Fruit fly (Drosophila melanogaster): ENCODE data around the gene KrT95D.

KrT95D gene

DNA sequence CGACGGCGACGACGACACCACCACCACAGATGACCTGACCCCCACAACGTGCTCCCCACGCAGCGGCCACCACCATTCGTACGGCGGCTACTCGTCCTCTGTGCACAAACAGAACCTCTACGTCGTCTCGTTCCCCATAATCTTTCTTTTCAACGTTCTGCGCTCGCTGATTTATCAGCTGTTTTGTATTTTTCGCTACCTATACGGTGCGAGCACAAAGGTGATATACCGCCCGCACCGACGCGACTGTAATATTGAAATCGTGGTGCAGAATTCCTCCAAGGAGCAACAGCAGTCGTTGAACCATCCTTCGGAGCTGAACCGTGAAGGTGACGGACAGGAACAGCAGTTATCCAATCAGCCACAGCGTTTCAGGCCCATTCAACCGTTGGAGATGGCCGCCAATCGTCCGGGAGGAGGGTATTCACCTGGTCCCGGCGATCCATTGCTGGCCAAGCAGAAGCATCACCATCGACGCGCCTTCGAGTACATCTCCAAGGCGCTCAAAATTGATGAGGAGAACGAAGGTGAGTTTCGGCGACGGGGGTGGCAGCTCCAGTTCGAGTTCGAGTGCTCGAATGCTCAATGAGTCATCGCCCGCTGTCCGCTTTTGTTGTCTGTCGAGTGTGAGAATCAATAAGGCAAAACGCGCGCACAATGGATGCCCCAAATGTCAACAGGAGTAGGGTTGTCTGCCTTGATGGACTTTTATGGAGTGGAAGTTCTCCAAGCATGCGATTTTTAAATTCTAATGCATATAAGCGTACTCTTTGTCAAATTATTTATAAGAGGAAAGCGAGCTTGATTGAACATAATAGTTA is 7.3 kb upstream of the KrT95D start, which contains the start of gene Miro:
Gene Miro, minus strand, starts transcription at position 112 of the 821 bp plus-strand sequence.
- TF ChIP-seq CG1620 (GFP tag; optimal IDR thresholded peaks at IDR 0.05) = peak; percentile 6
- TF ChIP-seq ovo (GFP tag; optimal IDR thresholded peaks at IDR 0.05) = peak; percentile 33
- no peak for TF ChIP-seq cic (GFP tag; optimal IDR thresholded peaks at IDR 0.05)
- TF ChIP-seq Crg-1 (GFP tag; optimal IDR thresholded peaks at IDR 0.05) = peak; percentile 70
- TF ChIP-seq Mnt (GFP tag; optimal IDR thresholded peaks at IDR 0.05) = peak; percentile 63
- no peak for TF ChIP-seq pad (GFP tag; optimal IDR thresholded peaks at IDR 0.05)
- no peak for TF ChIP-seq CG5204 (GFP tag; optimal IDR thresholded peaks at IDR 0.05)

DNA sequence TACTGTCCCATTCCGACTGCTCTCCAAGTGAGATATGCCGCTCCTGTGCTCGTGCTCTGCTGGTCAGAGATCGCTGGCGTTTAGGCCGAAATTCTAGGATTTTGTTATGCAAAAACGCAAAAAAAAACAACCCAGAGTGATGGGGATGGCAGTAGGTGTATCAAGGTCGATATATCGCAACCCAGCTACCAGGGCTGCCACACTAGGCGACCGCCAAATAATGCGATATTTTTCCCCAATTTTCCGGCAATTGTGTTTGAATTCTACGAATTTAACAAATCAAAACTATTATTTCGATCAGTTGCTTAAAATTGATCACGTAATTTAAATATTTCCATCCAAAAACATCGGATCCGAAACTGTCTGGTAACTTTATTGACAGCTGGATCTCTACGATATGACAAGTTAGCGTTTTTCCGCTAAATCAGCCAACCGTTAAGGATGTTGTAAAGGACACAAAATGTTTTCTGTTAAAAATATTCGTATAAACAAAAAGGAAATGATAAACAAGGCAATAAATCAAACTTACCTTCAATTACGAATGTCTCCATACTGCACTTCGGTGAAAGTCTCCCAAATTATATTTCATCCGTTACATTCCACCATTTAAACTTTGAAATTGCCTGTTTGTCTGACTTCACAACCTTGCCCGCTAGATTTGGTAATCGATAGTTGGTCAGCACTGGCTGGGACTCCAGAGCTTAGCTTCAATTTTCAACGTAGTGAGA is 6.1 kb upstream of the KrT95D start, which contains the start of gene spas:
Gene spas, plus strand, starts transcription at position 678 of the 728 bp plus-strand sequence.
- TF ChIP-seq kay (GFP tag; ENCODE audit: borderline replicate concordance) (no peak), bab1 (GFP tag; optimal IDR thresholded peaks at IDR 0.05) (peak; percentile 76), CG33017 (tag; optimal IDR thresholded peaks at IDR 0.05) (peak; percentile 58), toe (GFP tag; optimal IDR thresholded peaks at IDR 0.05) (no peak), Clk (GFP tag; optimal IDR thresholded peaks at IDR 0.05) (peak; percentile 50), CG7101 (tag; optimal IDR thresholded peaks at IDR 0.05) (peak; percentile 60), CG12768 (GFP tag; optimal IDR thresholded peaks at IDR 0.05) (peak; percentile 64), Hr96 (GFP tag; optimal IDR thresholded peaks at IDR 0.05) (peak; percentile 90), pad (GFP tag; optimal IDR thresholded peaks at IDR 0.05) (peak; percentile 47), CG1620 (GFP tag; optimal IDR thresholded peaks at IDR 0.05) (peak; percentile 64), cnc (optimal IDR thresholded peaks at IDR 0.05) (no peak), CG5204 (GFP tag; optimal IDR thresholded peaks at IDR 0.05) (no peak), CG7045 (GFP tag; optimal IDR thresholded peaks at IDR 0.05) (peak; percentile 73), Mnt (GFP tag; optimal IDR thresholded peaks at IDR 0.05) (peak; percentile 72), cic (GFP tag; optimal IDR thresholded peaks at IDR 0.05) (no peak), CG14711 (tag; optimal IDR thresholded peaks at IDR 0.05) (peak; percentile 80), CG11617 (GFP tag; optimal IDR thresholded peaks at IDR 0.05) (peak; percentile 81), tj (GFP tag; optimal IDR thresholded peaks at IDR 0.05) (peak; percentile 73), Crg-1 (GFP tag; optimal IDR thresholded peaks at IDR 0.05) (peak; percentile 52), ovo (GFP tag; optimal IDR thresholded peaks at IDR 0.05) (peak; percentile 63)

DNA sequence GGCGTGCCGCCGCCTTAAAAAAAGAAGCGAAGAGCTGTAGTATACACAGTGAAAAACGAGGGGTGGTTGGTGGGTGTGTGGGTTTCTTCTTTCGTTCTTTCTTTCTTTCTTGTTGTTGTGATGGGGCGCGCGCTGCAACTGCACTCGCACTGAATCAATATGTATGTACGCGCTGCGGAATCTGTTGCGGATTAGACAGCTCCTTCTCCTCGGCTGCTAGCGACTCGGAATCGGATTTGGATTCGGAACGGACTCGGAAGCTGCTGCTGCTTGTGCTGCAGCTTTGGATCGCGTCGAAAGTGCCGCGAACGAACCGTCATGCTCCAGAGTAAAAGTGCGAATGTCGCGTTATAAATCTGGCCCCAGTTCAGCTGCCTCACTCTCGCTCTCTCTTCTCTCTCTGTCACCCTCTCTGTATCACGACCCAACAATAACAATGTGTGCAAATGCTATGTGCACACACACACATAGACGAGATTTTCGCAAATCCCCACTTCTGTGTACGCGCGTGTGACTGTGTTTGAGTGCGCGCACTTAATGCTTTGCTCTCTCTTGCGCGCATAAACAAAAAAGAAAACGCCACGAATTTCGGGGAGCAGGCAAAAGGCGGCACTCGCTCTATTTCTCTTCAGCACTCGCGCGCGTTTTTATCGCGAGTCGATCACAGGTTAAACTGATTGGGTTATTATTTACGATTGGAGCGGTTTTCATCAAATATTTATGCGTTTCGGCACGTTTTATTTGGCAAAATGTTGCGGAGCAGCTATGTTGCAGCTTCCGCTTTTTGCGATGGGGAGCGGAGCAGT is 405 bp downstream of the KrT95D start:
- TF ChIP-seq cnc (optimal IDR thresholded peaks at IDR 0.05) = no peak
- peak; percentile 20 for TF ChIP-seq bab1 (GFP tag; optimal IDR thresholded peaks at IDR 0.05)
- TF ChIP-seq CG1620 (GFP tag; optimal IDR thresholded peaks at IDR 0.05) = peak; percentile 3
- TF ChIP-seq Hr96 (GFP tag; optimal IDR thresholded peaks at IDR 0.05) = no peak
- peak; percentile 31 for TF ChIP-seq CG7101 (tag; optimal IDR thresholded peaks at IDR 0.05)
- TF ChIP-seq tj (GFP tag; optimal IDR thresholded peaks at IDR 0.05) = peak; percentile 79
- TF ChIP-seq CG33017 (tag; optimal IDR thresholded peaks at IDR 0.05) = peak; percentile 15
- no peak for TF ChIP-seq CG14711 (tag; optimal IDR thresholded peaks at IDR 0.05)
- TF ChIP-seq Clk (GFP tag; optimal IDR thresholded peaks at IDR 0.05) = no peak
- TF ChIP-seq cic (GFP tag; optimal IDR thresholded peaks at IDR 0.05) = peak; percentile 56
- peak; percentile 75 for TF ChIP-seq CG12768 (GFP tag; optimal IDR thresholded peaks at IDR 0.05)
- peak; percentile 47 for TF ChIP-seq CG7045 (GFP tag; optimal IDR thresholded peaks at IDR 0.05)
- TF ChIP-seq Crg-1 (GFP tag; optimal IDR thresholded peaks at IDR 0.05) = peak; percentile 7
- no peak for TF ChIP-seq CG5204 (GFP tag; optimal IDR thresholded peaks at IDR 0.05)
- no peak for TF ChIP-seq kay (GFP tag; ENCODE audit: borderline replicate concordance)
- no peak for TF ChIP-seq CG11617 (GFP tag; optimal IDR thresholded peaks at IDR 0.05)
- TF ChIP-seq pad (GFP tag; optimal IDR thresholded peaks at IDR 0.05) = peak; percentile 57
- peak; percentile 69 for TF ChIP-seq Mnt (GFP tag; optimal IDR thresholded peaks at IDR 0.05)

DNA sequence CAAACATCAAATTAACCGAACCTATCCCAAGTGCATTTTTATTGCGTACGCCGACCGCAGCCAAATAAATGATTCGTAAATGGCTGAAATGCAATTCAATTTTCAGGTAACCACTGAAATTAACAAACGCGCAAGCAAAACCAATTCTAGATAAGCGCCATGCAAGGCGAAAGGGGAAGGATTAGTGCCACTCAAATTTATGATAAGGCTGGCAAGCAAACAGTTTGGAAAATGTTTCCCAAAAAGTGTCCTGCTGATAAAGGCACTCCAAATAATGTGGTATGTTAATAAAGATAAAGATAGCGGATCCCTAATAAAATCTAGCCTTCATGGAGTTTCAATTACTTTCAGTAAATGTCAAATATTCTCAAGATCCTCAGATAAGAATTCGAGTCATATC is 4.4 kb downstream of the KrT95D start:
- TF ChIP-seq CG1620 (GFP tag; optimal IDR thresholded peaks at IDR 0.05) (no peak), CG14711 (tag; optimal IDR thresholded peaks at IDR 0.05) (no peak), ovo (GFP tag; optimal IDR thresholded peaks at IDR 0.05) (no peak), bab1 (GFP tag; optimal IDR thresholded peaks at IDR 0.05) (no peak), Hr96 (GFP tag; optimal IDR thresholded peaks at IDR 0.05) (no peak)

DNA sequence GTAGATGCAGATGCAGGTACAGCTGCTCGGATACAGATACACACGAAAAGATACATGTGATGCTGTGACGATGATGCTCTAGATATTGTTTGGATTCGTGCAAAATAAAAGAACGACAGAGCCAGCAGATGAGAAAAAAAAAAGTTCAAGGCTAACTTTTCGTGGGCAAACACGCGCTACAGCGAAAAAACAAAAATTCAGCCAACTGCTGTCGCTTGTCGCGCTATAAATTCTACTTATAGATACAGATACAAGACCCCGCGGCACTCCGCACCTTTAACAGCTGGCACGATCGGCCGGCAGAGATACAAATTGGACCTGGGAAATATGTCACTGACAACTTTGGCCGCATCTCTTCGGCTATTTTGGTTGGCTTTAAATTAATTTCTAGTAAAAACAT is 5.1 kb downstream of the KrT95D start:
- TF ChIP-seq tj (GFP tag; optimal IDR thresholded peaks at IDR 0.05) (no peak), CG11617 (GFP tag; optimal IDR thresholded peaks at IDR 0.05) (peak; percentile 27), toe (GFP tag; optimal IDR thresholded peaks at IDR 0.05) (no peak), CG14711 (tag; optimal IDR thresholded peaks at IDR 0.05) (no peak), pad (GFP tag; optimal IDR thresholded peaks at IDR 0.05) (no peak), CG7045 (GFP tag; optimal IDR thresholded peaks at IDR 0.05) (no peak), Clk (GFP tag; optimal IDR thresholded peaks at IDR 0.05) (no peak), Mnt (GFP tag; optimal IDR thresholded peaks at IDR 0.05) (peak; percentile 40), CG33017 (tag; optimal IDR thresholded peaks at IDR 0.05) (no peak), kay (GFP tag; ENCODE audit: borderline replicate concordance) (no peak), Hr96 (GFP tag; optimal IDR thresholded peaks at IDR 0.05) (no peak), cic (GFP tag; optimal IDR thresholded peaks at IDR 0.05) (no peak), CG12768 (GFP tag; optimal IDR thresholded peaks at IDR 0.05) (peak; percentile 14), CG7101 (tag; optimal IDR thresholded peaks at IDR 0.05) (no peak), Crg-1 (GFP tag; optimal IDR thresholded peaks at IDR 0.05) (no peak), ovo (GFP tag; optimal IDR thresholded peaks at IDR 0.05) (no peak), CG5204 (GFP tag; optimal IDR thresholded peaks at IDR 0.05) (no peak), cnc (optimal IDR thresholded peaks at IDR 0.05) (no peak), bab1 (GFP tag; optimal IDR thresholded peaks at IDR 0.05) (no peak), CG1620 (GFP tag; optimal IDR thresholded peaks at IDR 0.05) (no peak)
